Worm (Caenorhabditis elegans): ENCODE results near the gene glb-31.

The glb-31 gene

DNA sequence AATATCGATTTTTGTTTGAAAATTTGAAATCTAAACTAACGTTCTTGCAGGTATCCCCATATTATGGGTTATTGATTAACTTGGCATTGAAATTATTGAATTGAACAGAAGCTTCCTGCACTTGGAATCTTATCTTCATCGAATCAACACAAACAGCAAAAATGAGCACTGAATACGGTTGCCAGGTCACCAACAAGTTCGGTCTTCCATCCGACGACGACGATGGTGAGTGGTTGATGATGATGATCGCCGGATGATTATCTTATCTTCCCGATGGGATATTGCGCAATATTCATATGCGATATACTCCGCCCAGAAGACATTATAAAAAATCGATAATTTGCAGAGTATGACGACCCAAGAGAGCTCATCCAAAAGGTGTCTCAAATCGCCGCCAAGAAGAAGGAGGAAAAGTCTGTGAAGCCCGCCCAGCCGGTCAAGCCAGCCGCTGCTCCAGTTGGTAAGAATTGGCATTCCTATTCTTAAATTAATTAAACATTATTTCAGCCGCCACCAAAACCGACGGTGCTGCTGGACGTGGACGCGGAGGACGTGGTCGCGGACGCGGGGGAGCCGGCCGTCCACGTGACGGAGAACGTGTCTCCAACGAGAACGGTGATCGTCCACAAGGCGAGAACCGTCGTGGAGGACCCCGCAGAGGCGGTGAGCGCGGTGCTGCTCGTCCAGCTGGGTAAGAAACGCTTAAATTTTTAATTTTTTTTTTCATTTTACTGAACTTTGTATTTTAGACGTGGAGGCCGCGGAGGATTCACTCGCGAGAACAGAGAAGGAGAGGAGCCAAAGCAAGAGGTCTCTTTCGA lies 19.7 kb upstream of the glb-31 start, which contains the start of gene vig-1:
vig-1 (plus strand) TSS at position 51 of the 821 bp plus-strand sequence.
- TF ChIP-seq mdl-1 (tag; optimal IDR thresholded peaks at IDR 0.05) (no peak), nhr-237 (tag; optimal IDR thresholded peaks at IDR 0.05) (no peak), sem-4 (tag; optimal IDR thresholded peaks at IDR 0.05) (no peak), lin-11 (tag; optimal IDR thresholded peaks at IDR 0.05) (no peak), ZK546.5 (tag; optimal IDR thresholded peaks at IDR 0.05) (no peak), egl-27 (tag; optimal IDR thresholded peaks at IDR 0.05) (no peak), lin-39 (tag; optimal IDR thresholded peaks at IDR 0.05) (no peak), sma-3 (GFP tag; optimal IDR thresholded peaks at IDR 0.05) (no peak), F13H6.1 (tag; optimal IDR thresholded peaks at IDR 0.05) (no peak), C34F6.9 (tag; optimal IDR thresholded peaks at IDR 0.05) (no peak), ceh-16 (tag; optimal IDR thresholded peaks at IDR 0.05) (no peak), dmd-4 (tag; optimal IDR thresholded peaks at IDR 0.05) (no peak), peb-1 (tag; optimal IDR thresholded peaks at IDR 0.05) (no peak), snpc-4 (tag; optimal IDR thresholded peaks at IDR 0.05) (no peak), Y55F3AM.14 (GFP tag; optimal IDR thresholded peaks at IDR 0.05) (no peak)

ce11 chrII:1320412-1320811 lies 19.0 kb upstream of the glb-31 start:
- TF ChIP-seq lsy-2 (tag; optimal IDR thresholded peaks at IDR 0.05) (peak; percentile 91 to 97), fos-1 (tag; optimal IDR thresholded peaks at IDR 0.05) (peak; percentile 72), C34F6.9 (tag; optimal IDR thresholded peaks at IDR 0.05) (peak; percentile 95), unc-62 (GFP tag; optimal IDR thresholded peaks at IDR 0.05) (peak; percentile 46), F13H6.1 (tag; optimal IDR thresholded peaks at IDR 0.05) (peak; percentile 97), ztf-4 (tag; optimal IDR thresholded peaks at IDR 0.05) (peak; percentile 78), R02D3.7 (tag; optimal IDR thresholded peaks at IDR 0.05) (peak; percentile 48), skn-1 (tag; optimal IDR thresholded peaks at IDR 0.05) (peak; percentile 73), blmp-1 (tag; optimal IDR thresholded peaks at IDR 0.05; ENCODE audit: insufficient read depth) (peak; percentile 86), zag-1 (tag; optimal IDR thresholded peaks at IDR 0.05) (peak; percentile 88), dmd-4 (tag; optimal IDR thresholded peaks at IDR 0.05) (peak; percentile 17), snpc-4 (tag; optimal IDR thresholded peaks at IDR 0.05) (peak; percentile 79), sem-4 (tag; optimal IDR thresholded peaks at IDR 0.05) (peak; percentile 92), nhr-12 (tag; optimal IDR thresholded peaks at IDR 0.05) (peak; percentile 5), mab-5 (tag; optimal IDR thresholded peaks at IDR 0.05) (peak; percentile 92), ztf-1 (GFP tag; conservative IDR thresholded peaks at IDR 0.05) (no peak), gmeb-1 (tag; optimal IDR thresholded peaks at IDR 0.05) (peak; percentile 99), nhr-77 (tag; optimal IDR thresholded peaks at IDR 0.05) (peak; percentile 70), ztf-11 (tag; optimal IDR thresholded peaks at IDR 0.05) (no peak), ama-1 (optimal IDR thresholded peaks at IDR 0.05) (peak; percentile 73), elt-1 (tag; optimal IDR thresholded peaks at IDR 0.05) (peak; percentile 5), nhr-237 (tag; optimal IDR thresholded peaks at IDR 0.05) (peak; percentile 62), nhr-25 (tag; optimal IDR thresholded peaks at IDR 0.05) (peak; percentile 98), nhr-6 (tag; optimal IDR thresholded peaks at IDR 0.05) (peak; percentile 89), aly-2 (tag; optimal IDR thresholded peaks at IDR 0.05) (no peak), unc-39 (tag; optimal IDR thresholded peaks at IDR 0.05) (no peak), alr-1 (tag; optimal IDR thresholded peaks at IDR 0.05) (no peak), ceh-16 (tag; optimal IDR thresholded peaks at IDR 0.05) (peak; percentile 89), lin-11 (tag; optimal IDR thresholded peaks at IDR 0.05) (peak; percentile 95), lin-39 (tag; optimal IDR thresholded peaks at IDR 0.05) (no peak), mbf-1 (tag; optimal IDR thresholded peaks at IDR 0.05) (peak; percentile 47), elt-3 (tag; optimal IDR thresholded peaks at IDR 0.05) (no peak), ZK546.5 (tag; optimal IDR thresholded peaks at IDR 0.05) (peak; percentile 98), unc-55 (GFP tag; optimal IDR thresholded peaks at IDR 0.05) (peak; percentile 98), nhr-129 (tag; optimal IDR thresholded peaks at IDR 0.05) (peak; percentile 92), mdl-1 (tag; optimal IDR thresholded peaks at IDR 0.05) (peak in 1 of 2 experiments; percentile 55), crh-2 (tag; optimal IDR thresholded peaks at IDR 0.05) (peak; percentile 98), sma-9 (GFP tag; optimal IDR thresholded peaks at IDR 0.05) (peak; percentile 95), sma-9 (tag; optimal IDR thresholded peaks at IDR 0.05) (no peak), ceh-82 (tag; optimal IDR thresholded peaks at IDR 0.05) (peak; percentile 76), nhr-11 (tag; optimal IDR thresholded peaks at IDR 0.05) (no peak), Y55F3AM.14 (GFP tag; optimal IDR thresholded peaks at IDR 0.05) (peak; percentile 91), sma-3 (GFP tag; optimal IDR thresholded peaks at IDR 0.05) (peak; percentile 98), nhr-23 (tag; optimal IDR thresholded peaks at IDR 0.05) (no peak), lin-13 (GFP tag; optimal IDR thresholded peaks at IDR 0.05) (peak; percentile 96), nhr-10 (tag; optimal IDR thresholded peaks at IDR 0.05) (peak; percentile 81), egl-27 (tag; optimal IDR thresholded peaks at IDR 0.05) (peak; percentile 88), nhr-21 (tag; optimal IDR thresholded peaks at IDR 0.05) (peak; percentile 95), peb-1 (tag; optimal IDR thresholded peaks at IDR 0.05) (no peak)
